Worm (Caenorhabditis elegans): ENCODE results near the gene chch-3.
A peak's percentile ranks its signal among the peaks of the same experiment; 100 is the strongest.

The chch-3 gene

DNA sequence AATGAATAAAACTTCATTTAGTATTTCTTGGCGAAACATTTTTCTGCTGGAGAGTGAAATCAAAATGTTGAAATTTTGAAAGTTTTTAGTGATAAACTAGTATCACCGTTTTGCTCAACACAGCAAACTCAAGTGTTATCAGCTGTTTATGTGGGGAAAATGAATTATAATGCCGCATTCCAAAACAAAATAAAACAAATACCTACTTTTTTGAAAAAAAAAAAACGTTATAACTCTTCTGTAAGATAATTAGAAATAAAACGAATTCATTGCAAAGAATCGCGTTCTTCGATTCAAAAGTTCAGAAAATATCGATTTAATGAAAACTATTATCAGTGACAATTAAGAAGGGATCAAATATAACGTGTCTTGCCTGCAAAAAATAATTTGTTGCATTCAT is 19.3 kb upstream of the chch-3 start, which contains the start of gene Y51B9A.9:
Gene Y51B9A.9 (minus strand): TSS at position 101 of the 400 bp plus-strand sequence.
- TF ChIP-seq dmd-8 (GFP tag; IDR thresholded peaks at IDR 0.05), result no peak
- TF ChIP-seq ceh-20 (GFP tag; IDR thresholded peaks at IDR 0.05), result no peak
- TF ChIP-seq nhr-42 (GFP tag; IDR thresholded peaks at IDR 0.05), result no peak
- no peak for TF ChIP-seq lin-38 (GFP tag; IDR thresholded peaks at IDR 0.05)
- no peak for TF ChIP-seq set-16 (GFP tag; IDR thresholded peaks at IDR 0.05)
- TF ChIP-seq lin-13 (GFP tag; optimal IDR thresholded peaks at IDR 0.05), result no peak
- TF ChIP-seq hlh-11 (tag; optimal IDR thresholded peaks at IDR 0.05), result no peak
- TF ChIP-seq daf-16 (GFP tag; optimal IDR thresholded peaks at IDR 0.05), result no peak
- TF ChIP-seq daf-16 (tag; optimal IDR thresholded peaks at IDR 0.05), result peak; percentile 68
- TF ChIP-seq dmd-6 (GFP tag; IDR thresholded peaks at IDR 0.05), result no peak
- TF ChIP-seq pqm-1 (tag; optimal IDR thresholded peaks at IDR 0.05), result peak; percentile 47
- no peak for TF ChIP-seq aha-1 (tag)
- TF ChIP-seq ceh-62 (tag; optimal IDR thresholded peaks at IDR 0.05), result no peak

DNA sequence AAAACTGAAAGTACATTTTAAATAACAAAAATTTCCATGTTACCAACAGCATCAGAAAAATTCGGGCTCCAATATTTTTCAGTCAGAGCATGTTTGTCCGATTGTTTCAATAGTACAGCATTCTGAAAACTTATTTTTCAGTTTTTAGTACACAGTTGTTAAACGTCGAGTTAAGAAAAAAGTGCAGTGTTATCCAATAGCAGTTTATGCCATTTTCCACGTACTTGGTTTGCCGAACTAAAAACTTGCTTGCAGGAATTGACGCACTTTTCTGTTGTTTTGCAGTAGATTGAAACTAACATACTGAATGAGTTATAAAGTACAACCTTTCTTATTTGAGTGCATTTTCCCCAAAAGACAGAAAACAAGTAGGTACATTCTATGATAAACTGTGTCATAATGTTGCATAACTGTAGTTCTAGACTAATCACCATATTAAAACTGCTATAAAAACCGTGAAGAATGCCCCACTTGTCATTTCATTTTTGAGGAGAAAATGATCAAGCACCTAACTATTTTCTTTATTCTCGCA is 18.4 kb upstream of the chch-3 start, which contains the start of the genes Y51B9A.14 and Y51B9A.8:
Gene Y51B9A.14 (minus strand): TSS at position 101 of the 532 bp plus-strand sequence.
Gene Y51B9A.8 (plus strand): TSS at position 482 of the 532 bp plus-strand sequence.
- no peak for TF ChIP-seq pqm-1 (tag; optimal IDR thresholded peaks at IDR 0.05)
- TF ChIP-seq daf-12 (tag; optimal IDR thresholded peaks at IDR 0.05), result no peak
- no peak for TF ChIP-seq unc-39 (tag; optimal IDR thresholded peaks at IDR 0.05)
- TF ChIP-seq attf-4 (tag; optimal IDR thresholded peaks at IDR 0.05), result no peak
- TF ChIP-seq aha-1 (tag), result no peak
- no peak for TF ChIP-seq ceh-32 (tag; optimal IDR thresholded peaks at IDR 0.05; ENCODE audit: poor library complexity)
- TF ChIP-seq lin-15B (tag; optimal IDR thresholded peaks at IDR 0.05), result no peak
- no peak for TF ChIP-seq ces-1 (GFP tag; optimal IDR thresholded peaks at IDR 0.05)
- no peak for TF ChIP-seq hmg-1.1 (GFP tag; IDR thresholded peaks at IDR 0.05)
- no peak for TF ChIP-seq nhr-6 (tag; optimal IDR thresholded peaks at IDR 0.05)
- no peak for TF ChIP-seq hlh-11 (tag; optimal IDR thresholded peaks at IDR 0.05)
- TF ChIP-seq lin-29 (GFP tag; IDR thresholded peaks at IDR 0.05), result no peak

DNA sequence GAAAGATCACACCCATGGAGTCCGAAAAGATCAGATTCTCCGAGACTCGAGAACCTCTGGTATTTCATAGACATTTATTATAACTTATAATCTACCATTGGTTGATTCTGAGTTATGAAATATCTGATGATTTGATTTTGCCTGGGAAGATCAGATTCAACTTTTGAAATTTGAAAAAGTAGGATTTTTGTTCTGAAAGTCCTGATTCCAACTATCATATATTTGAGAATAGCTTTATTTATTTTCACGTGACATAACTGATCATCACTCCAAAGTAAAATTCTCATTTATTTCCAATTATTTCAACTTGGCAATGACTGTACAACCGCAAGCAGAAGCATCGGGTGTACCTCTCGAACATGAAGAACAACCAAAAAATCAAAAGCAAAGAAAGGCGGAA is 17.1 kb upstream of the chch-3 start, which contains the start of gene Y51B9A.7:
Gene Y51B9A.7 (plus strand): TSS at position 301 of the 400 bp plus-strand sequence.
- TF ChIP-seq nhr-41 (GFP tag; IDR thresholded peaks at IDR 0.05) (no peak), madf-9 (GFP tag; conservative IDR thresholded peaks at IDR 0.05) (no peak), lim-7 (GFP tag; IDR thresholded peaks at IDR 0.05) (no peak), R02D3.7 (tag; optimal IDR thresholded peaks at IDR 0.05) (no peak), aha-1 (tag) (no peak), F10B5.3 (tag; optimal IDR thresholded peaks at IDR 0.05) (no peak), snpc-1.2 (GFP tag; IDR thresholded peaks at IDR 0.05) (no peak), unc-130 (GFP tag; optimal IDR thresholded peaks at IDR 0.05) (no peak), nhr-48 (tag; optimal IDR thresholded peaks at IDR 0.05) (no peak), lin-13 (GFP tag; optimal IDR thresholded peaks at IDR 0.05) (no peak), snpc-4 (tag; optimal IDR thresholded peaks at IDR 0.05) (no peak), ztf-11 (tag; optimal IDR thresholded peaks at IDR 0.05) (no peak), egl-27 (tag; optimal IDR thresholded peaks at IDR 0.05) (no peak), Y48G9A.11 (GFP tag; IDR thresholded peaks at IDR 0.05) (no peak), nhr-102 (tag; optimal IDR thresholded peaks at IDR 0.05) (no peak), lin-15B (tag; optimal IDR thresholded peaks at IDR 0.05) (no peak), hmg-1.1 (GFP tag; IDR thresholded peaks at IDR 0.05) (no peak)

ce11 chrII:9403087-9403486 is 13.7 kb upstream of the chch-3 start, which contains the start of gene Y51B9A.6:
Gene Y51B9A.6 (minus strand): TSS chrII:9403187.
- TF ChIP-seq aha-1 (tag) (peak; percentile 35), tra-1 (GFP tag; IDR thresholded peaks at IDR 0.05) (no peak), zag-1 (tag; optimal IDR thresholded peaks at IDR 0.05) (no peak), arid-1 (GFP tag; conservative IDR thresholded peaks at IDR 0.05) (no peak), rbr-2 (tag; optimal IDR thresholded peaks at IDR 0.05) (no peak), pha-4 (GFP tag; IDR thresholded peaks at IDR 0.05) (no peak), pha-4 (tag; optimal IDR thresholded peaks at IDR 0.05) (no peak)
